Worm (Caenorhabditis elegans) whole organism, young adult: ENCODE measurements around the gene Y67D2.2.

Experiments
- F22D6.2 ChIP-seq: sonication (generic microtip); optimal IDR thresholded peaks from 2 replicates; lab custom pipeline; 2016; ENCODE audit warnings: mild to moderate bottlenecking, missing genetic modification characterization, missing compliant biosample characterization
- F52B5.7 ChIP-seq: sonication (generic microtip); optimal IDR thresholded peaks from 2 replicates; lab custom pipeline; 2016; ENCODE audit warnings: mild to moderate bottlenecking, missing genetic modification characterization, missing compliant biosample characterization
- F55B11.4 ChIP-seq: sonication (generic microtip); optimal IDR thresholded peaks from 2 replicates; lab custom pipeline; 2016; ENCODE audit warnings: missing compliant biosample characterization, missing genetic modification characterization, borderline replicate concordance; ENCODE audit not compliant: insufficient read depth
- F57A8.1 ChIP-seq: fragments of 200-800 bp; sonication (Bioruptor generic); optimal IDR thresholded peaks from 2 replicates; lab custom pipeline; 2018; ENCODE audit warnings: mild to moderate bottlenecking, missing genetic modification characterization, moderate library complexity, missing compliant biosample characterization
- K11D2.4 ChIP-seq: fragments of 200-800 bp; sonication (Bioruptor generic); IDR thresholded peaks from 2 replicates; pipeline ENCODE4 v1.3.6; 2022; ENCODE audit warnings: missing genetic modification reagents, missing genetic modification characterization, missing compliant biosample characterization
- Y53F4B.3 ChIP-seq: fragments of 200-800 bp; sonication (Bioruptor generic); IDR thresholded peaks from 2 replicates; pipeline ENCODE4 v1.3.6; 2022; ENCODE audit warnings: missing genetic modification reagents, missing genetic modification characterization, missing compliant biosample characterization
- Y67H2A.10 ChIP-seq: fragments of 200-800 bp; sonication (Bioruptor generic); conservative IDR thresholded peaks from 2 replicates; pipeline ENCODE4 v1.3.6; 2022; ENCODE audit warnings: missing genetic modification reagents, missing genetic modification characterization, missing compliant biosample characterization
- Y79H2A.3 ChIP-seq: fragments of 200-800 bp; sonication (Bioruptor generic); conservative IDR thresholded peaks from 2 replicates; pipeline ENCODE4 v1.3.6; 2022; ENCODE audit warnings: missing genetic modification reagents, missing genetic modification characterization, missing compliant biosample characterization
- Y95B8A.8 ChIP-seq: fragments of 200-800 bp; sonication (Bioruptor generic); IDR thresholded peaks from 2 replicates; pipeline ENCODE4 v1.3.6; 2022; ENCODE audit warnings: missing genetic modification reagents, missing genetic modification characterization, missing compliant biosample characterization
- ZK185.1 ChIP-seq: sonication (generic microtip); optimal IDR thresholded peaks from 2 replicates; lab custom pipeline; 2016; ENCODE audit warnings: mild to moderate bottlenecking, missing genetic modification characterization, missing compliant biosample characterization; ENCODE audit not compliant: poor library complexity, severe bottlenecking
- ama-1 ChIP-seq, 3 experiments: fragments of 150-350 bp in 1 of 3; sonication (generic microtip) in 2 of 3; optimal IDR thresholded peaks; 2 replicates each; lab custom pipeline; 2014 to 2018; ENCODE audit warnings: missing biosample characterization in 2 of 3, missing genetic modification characterization in 2 of 3, missing genetic modification reagents in 2 of 3
- aptf-3 ChIP-seq: fragments of 200-800 bp; sonication (Bioruptor generic); IDR thresholded peaks from 2 replicates; pipeline ENCODE4 v1.3.6; 2022; ENCODE audit warnings: missing genetic modification characterization, missing compliant biosample characterization
- atf-7 ChIP-seq: sonication (generic microtip); optimal IDR thresholded peaks from 2 replicates; lab custom pipeline; 2017; ENCODE audit warnings: mild to moderate bottlenecking, missing genetic modification characterization, missing compliant biosample characterization
- athp-1 ChIP-seq: sonication (generic microtip); optimal IDR thresholded peaks from 2 replicates; lab custom pipeline; 2017; ENCODE audit warnings: mild to moderate bottlenecking, missing genetic modification characterization, missing compliant biosample characterization
- ceh-27 ChIP-seq: fragments of 200-800 bp; sonication (Bioruptor generic); optimal IDR thresholded peaks from 2 replicates; lab custom pipeline; 2018; ENCODE audit warnings: mild to moderate bottlenecking, missing genetic modification characterization, moderate library complexity, missing compliant biosample characterization
- dox-1 ChIP-seq: fragments of 200-800 bp; sonication (Bioruptor generic); IDR thresholded peaks from 2 replicates; pipeline ENCODE4 v1.3.6; 2022; ENCODE audit warnings: missing genetic modification reagents, missing genetic modification characterization, missing compliant biosample characterization
- dpl-1 ChIP-seq: fragments of 150-350 bp; optimal IDR thresholded peaks from 2 replicates; lab custom pipeline; 2014; ENCODE audit warnings: missing biosample characterization, missing genetic modification reagents, missing genetic modification characterization
- egl-44 ChIP-seq: fragments of 200-800 bp; sonication (Bioruptor generic); IDR thresholded peaks from 2 replicates; pipeline ENCODE4 v1.3.6; 2022; ENCODE audit warnings: missing genetic modification reagents, missing genetic modification characterization, missing compliant biosample characterization
- gei-17 ChIP-seq: fragments of 200-800 bp; sonication (Bioruptor generic); optimal IDR thresholded peaks from 2 replicates; lab custom pipeline; 2018; ENCODE audit warnings: mild to moderate bottlenecking, missing genetic modification characterization, missing compliant biosample characterization
- hmg-20 ChIP-seq: fragments of 200-800 bp; sonication (Bioruptor generic); IDR thresholded peaks from 2 replicates; pipeline ENCODE4 v1.3.6; 2022; ENCODE audit warnings: missing genetic modification reagents, missing genetic modification characterization, missing compliant biosample characterization
- lin-26 ChIP-seq: fragments of 200-800 bp; sonication (Bioruptor generic); IDR thresholded peaks from 2 replicates; pipeline ENCODE4 v1.3.6; 2022; ENCODE audit warnings: missing genetic modification reagents, missing genetic modification characterization, missing compliant biosample characterization
- lin-35 ChIP-seq, 3 experiments: fragments of 150-350 bp in 2 of 3; sonication (generic microtip) in 1 of 3; optimal IDR thresholded peaks; 2 replicates each; lab custom pipeline; 2014 to 2018; ENCODE audit warnings: missing biosample characterization in 3 of 3, missing genetic modification characterization in 3 of 3, missing genetic modification reagents in 3 of 3
- madf-6 ChIP-seq: fragments of 200-800 bp; sonication (Bioruptor generic); IDR thresholded peaks from 2 replicates; pipeline ENCODE4 v1.3.6; 2022; ENCODE audit warnings: missing genetic modification reagents, missing genetic modification characterization, missing compliant biosample characterization
- nfya-1 ChIP-seq: sonication (generic microtip); optimal IDR thresholded peaks from 2 replicates; lab custom pipeline; 2017; ENCODE audit warnings: antibody characterized with exemption, missing compliant biosample characterization, missing genetic modification characterization, borderline replicate concordance; ENCODE audit not compliant: insufficient read depth
- nhr-120 ChIP-seq: fragments of 200-800 bp; sonication (Bioruptor generic); IDR thresholded peaks from 2 replicates; pipeline ENCODE4 v1.3.6; 2022; ENCODE audit warnings: missing genetic modification characterization, missing compliant biosample characterization
- nhr-179 ChIP-seq: sonication (generic microtip); optimal IDR thresholded peaks from 2 replicates; lab custom pipeline; 2016; ENCODE audit warnings: mild to moderate bottlenecking, missing genetic modification characterization, missing compliant biosample characterization
- nhr-27 ChIP-seq: fragments of 200-800 bp; sonication (Bioruptor generic); optimal IDR thresholded peaks from 2 replicates; lab custom pipeline; 2018; ENCODE audit warnings: mild to moderate bottlenecking, missing genetic modification characterization, moderate library complexity, missing compliant biosample characterization
- nhr-80 ChIP-seq: sonication (generic microtip); optimal IDR thresholded peaks from 2 replicates; lab custom pipeline; 2016; ENCODE audit warnings: missing genetic modification characterization, missing compliant biosample characterization
- rec-8 ChIP-seq, 2 experiments: sonication (generic microtip); optimal IDR thresholded peaks; 2 replicates each; lab custom pipeline; 2016; ENCODE audit warnings: mild to moderate bottlenecking in 2 of 2, missing genetic modification characterization in 2 of 2, missing genetic modification reagents in 2 of 2, missing genotype in 2 of 2, missing biosample characterization in 1 of 2, missing compliant biosample characterization in 1 of 2, moderate library complexity in 1 of 2
- repo-1 ChIP-seq: sonication (generic microtip); optimal IDR thresholded peaks from 2 replicates; lab custom pipeline; 2017; ENCODE audit warnings: mild to moderate bottlenecking, missing genetic modification characterization, missing compliant biosample characterization
- snpc-1.1 ChIP-seq: sonication (generic microtip); optimal IDR thresholded peaks from 2 replicates; lab custom pipeline; 2017; ENCODE audit warnings: missing genetic modification characterization, mild to moderate bottlenecking, missing compliant biosample characterization, antibody characterized with exemption, moderate library complexity, missing genotype, missing genetic modification reagents; ENCODE audit not compliant: insufficient read depth
- snpc-1.3 ChIP-seq: sonication (generic microtip); optimal IDR thresholded peaks from 2 replicates; lab custom pipeline; 2017; ENCODE audit warnings: missing genetic modification characterization, mild to moderate bottlenecking, missing compliant biosample characterization, antibody characterized with exemption, moderate library complexity, missing genotype, missing genetic modification reagents; ENCODE audit not compliant: insufficient read depth
- snpc-3.4 ChIP-seq: sonication (generic microtip); optimal IDR thresholded peaks from 2 replicates; lab custom pipeline; 2017; ENCODE audit warnings: missing genetic modification characterization, mild to moderate bottlenecking, missing compliant biosample characterization, antibody characterized with exemption, moderate library complexity, missing genotype, missing genetic modification reagents
- somi-1 ChIP-seq: fragments of 200-800 bp; sonication (Bioruptor generic); optimal IDR thresholded peaks from 2 replicates; lab custom pipeline; 2018; ENCODE audit warnings: mild to moderate bottlenecking, missing genetic modification characterization, missing compliant biosample characterization
- tbp1 ChIP-seq: fragments of 200-800 bp; sonication (Bioruptor generic); optimal IDR thresholded peaks from 2 replicates; lab custom pipeline; 2018; ENCODE audit warnings: mild to moderate bottlenecking, missing genetic modification characterization, missing compliant biosample characterization
- unc-130 ChIP-seq: sonication (generic microtip); optimal IDR thresholded peaks from 2 replicates; lab custom pipeline; 2016; ENCODE audit warnings: missing genetic modification reagents, missing genetic modification characterization, missing compliant biosample characterization
- zim-3 ChIP-seq: sonication (generic microtip); optimal IDR thresholded peaks from 2 replicates; lab custom pipeline; 2017; ENCODE audit warnings: mild to moderate bottlenecking, missing genetic modification characterization, moderate library complexity, missing compliant biosample characterization
- ztf-18 ChIP-seq: sonication (generic microtip); optimal IDR thresholded peaks from 2 replicates; lab custom pipeline; 2016; ENCODE audit warnings: missing genotype, mild to moderate bottlenecking, missing genetic modification characterization, missing compliant biosample characterization
- ztf-25 ChIP-seq: fragments of 200-800 bp; sonication (Bioruptor generic); IDR thresholded peaks from 2 replicates; pipeline ENCODE4 v1.3.6; 2022; ENCODE audit warnings: missing genetic modification reagents, missing genetic modification characterization, missing compliant biosample characterization
- ztf-26 ChIP-seq: sonication (generic microtip); optimal IDR thresholded peaks from 2 replicates; lab custom pipeline; 2017; ENCODE audit warnings: missing genetic modification characterization, missing compliant biosample characterization

The Y67D2.2 gene

ce11 chrIII:1604514-1604976 is 45.9 kb downstream of the Y67D2.2 start, which contains the start of gene Y22D7AL.6 (continued):
- TF ChIP-seq K11D2.4 (GFP tag; lab: Robert Waterston, UW) (peak; percentile 57; the same call in 1 of the 2 replicates), aptf-3 (GFP tag; lab: Robert Waterston, UW) (0 out of 2 replicates have a peak, but pooled peaks have one; percentile 13), egl-44 (GFP tag; lab: Robert Waterston, UW) (no peak), F52B5.7 (tag; lab: Kevin White, UChicago) (peak; percentile 80), snpc-1.3 (tag; lab: Kevin White, UChicago) (peak; percentile 49), lin-26 (GFP tag; lab: Robert Waterston, UW) (peak; percentile 87), snpc-3.4 (tag; lab: Kevin White, UChicago) (peak; percentile 61), ceh-27 (peak; percentile 23), ztf-18 (peak; percentile 63), Y95B8A.8 (0 out of 2 replicates have a peak, but pooled peaks have one; percentile 54), snpc-1.1 (tag; lab: Kevin White, UChicago) (no peak), nhr-179 (tag; lab: Kevin White, UChicago) (peak; percentile 45), athp-1 (tag; lab: Kevin White, UChicago) (peak; percentile 71), ztf-26 (tag; lab: Kevin White, UChicago) (peak; percentile 43), somi-1 (GFP tag; lab: Kevin White, UChicago) (peak; percentile 56), ZK185.1 (tag; lab: Kevin White, UChicago) (no peak), ama-1 (optimal IDR thresholded peaks at IDR 0.05; lab: Kevin White, UChicago) (no peak), ama-1 (GFP tag; optimal IDR thresholded peaks at IDR 0.05; lab: Kevin White, UChicago) (peak in 1 of 2 experiments; percentile 75), nhr-80 (tag; lab: Kevin White, UChicago) (no peak), dpl-1 (GFP tag; lab: Kevin White, UChicago) (no peak), Y53F4B.3 (GFP tag; lab: Robert Waterston, UW) (peak; percentile 47; the same call in 1 of the 2 replicates), nfya-1 (tag; lab: Kevin White, UChicago) (no peak), repo-1 (peak; percentile 59), zim-3 (peak; percentile 80), F22D6.2 (tag; lab: Kevin White, UChicago) (peak; percentile 16), ztf-25 (GFP tag; lab: Robert Waterston, UW) (peak; percentile 82), Y79H2A.3 (0 out of 2 replicates have a peak, but pooled peaks have one; percentile 29), rec-8 (tag; optimal IDR thresholded peaks at IDR 0.05; lab: Kevin White, UChicago) (peak; percentile 65 to 69), unc-130 (GFP tag; lab: Kevin White, UChicago) (peak; percentile 18), lin-35 (GFP tag; optimal IDR thresholded peaks at IDR 0.05; lab: Kevin White, UChicago) (peak in 1 of 3 experiments; percentile 58), madf-6 (GFP tag; lab: Robert Waterston, UW) (peak; percentile 55)

- TF ChIP-seq gei-17 (GFP tag; lab: Kevin White, UChicago) (no peak), Y67H2A.10 (GFP tag; lab: Robert Waterston, UW) (no peak), atf-7 (tag; lab: Kevin White, UChicago) (no peak), madf-6 (GFP tag; lab: Robert Waterston, UW) (no peak), nhr-27 (tag; lab: Kevin White, UChicago) (no peak), dox-1 (no peak), tbp1 (GFP tag; lab: Kevin White, UChicago) (no peak), F55B11.4 (tag; lab: Kevin White, UChicago) (no peak), F57A8.1 (GFP tag; lab: Kevin White, UChicago) (no peak), nhr-120 (no peak), somi-1 (GFP tag; lab: Kevin White, UChicago) (no peak), hmg-20 (GFP tag; lab: Robert Waterston, UW) (no peak)
Observed at ce11 chrIII:1607659-1608058, 49.1 kb downstream of the Y67D2.2 start.
